Worm (Caenorhabditis elegans): ENCODE results near the gene Y45G5AM.3.

ce11 chrV:4162922-4163321 is 1.4 kb upstream of the Y45G5AM.3 start, which contains the start of gene Y45G5AM.4:
- no peak for TF ChIP-seq lin-15B (tag; optimal IDR thresholded peaks at IDR 0.05)
- TF ChIP-seq unc-39 (tag; optimal IDR thresholded peaks at IDR 0.05): no peak
- TF ChIP-seq nhr-11 (tag; optimal IDR thresholded peaks at IDR 0.05): no peak
- TF ChIP-seq snpc-4 (tag; optimal IDR thresholded peaks at IDR 0.05): no peak
- TF ChIP-seq mdl-1 (tag; optimal IDR thresholded peaks at IDR 0.05): no peak
- TF ChIP-seq fkh-10 (GFP tag; optimal IDR thresholded peaks at IDR 0.05): no peak
- TF ChIP-seq R02D3.7 (tag; optimal IDR thresholded peaks at IDR 0.05): no peak
- no peak for TF ChIP-seq aly-2 (tag; optimal IDR thresholded peaks at IDR 0.05)

Data from whole organism, L3 larva.